Worm (Caenorhabditis elegans): ENCODE measurements around the gene plc-2.

DNA sequence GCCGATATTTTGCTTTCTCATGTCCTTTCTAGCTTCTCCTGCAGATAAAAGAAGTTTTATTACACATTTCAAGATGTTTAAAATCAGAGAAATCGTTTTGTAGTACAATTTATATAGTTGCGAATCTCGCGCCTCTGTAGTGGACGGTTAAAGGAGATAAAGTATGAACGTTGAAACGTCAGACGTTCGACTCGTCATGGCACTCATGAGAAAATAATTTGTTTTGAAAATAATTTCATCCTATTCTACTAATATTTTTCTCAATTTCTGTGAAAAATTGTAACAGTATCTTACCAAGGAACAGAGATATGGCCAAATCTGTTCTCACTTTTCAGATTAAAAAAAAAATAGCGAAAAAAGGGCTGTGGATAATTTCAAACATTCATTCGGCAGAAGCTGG, 44.6 kb upstream of the plc-2 start, which contains the start of gene T09F5.20:
- TF ChIP-seq ama-1 (optimal IDR thresholded peaks at IDR 0.05): no peak
- no peak for TF ChIP-seq hmbx-1 (tag; optimal IDR thresholded peaks at IDR 0.05)
- TF ChIP-seq tbx-11 (GFP tag; IDR thresholded peaks at IDR 0.05): no peak
- TF ChIP-seq sea-1 (GFP tag; conservative IDR thresholded peaks at IDR 0.05): no peak
- no peak for TF ChIP-seq tra-4 (tag; optimal IDR thresholded peaks at IDR 0.05)
- no peak for TF ChIP-seq scrt-1 (GFP tag; IDR thresholded peaks at IDR 0.05)
- TF ChIP-seq ceh-13 (GFP tag; optimal IDR thresholded peaks at IDR 0.05): no peak
- TF ChIP-seq ets-7 (tag; optimal IDR thresholded peaks at IDR 0.05): no peak
- TF ChIP-seq pes-1 (GFP tag; IDR thresholded peaks at IDR 0.05): no peak
